Fruit fly (Drosophila melanogaster) whole organism, embryonic: ENCODE data around the gene Dscam2.

Source experiments
- Blimp-1 ChIP-seq: fragments of 200-800 bp; sonication (Bioruptor generic); optimal IDR thresholded peaks from 3 replicates; lab custom pipeline; 2018; ENCODE audit warnings: missing biosample characterization, missing genetic modification characterization, mild to moderate bottlenecking, moderate library complexity, missing genetic modification reagents
- CG10209 ChIP-seq: fragments of 200-800 bp; sonication (Bioruptor generic); optimal IDR thresholded peaks from 3 replicates; lab custom pipeline; 2017; ENCODE audit warnings: missing biosample characterization, mild to moderate bottlenecking, missing genetic modification characterization, missing genetic modification reagents
- CG10321 ChIP-seq: fragments of 200-800 bp; sonication (Bioruptor generic); IDR thresholded peaks from 2 replicates; pipeline ENCODE4 v1.3.6; 2022; ENCODE audit warnings: missing biosample characterization, missing genetic modification characterization
- CG10431 ChIP-seq: fragments of 200-800 bp; sonication (Bioruptor generic); optimal IDR thresholded peaks from 3 replicates; lab custom pipeline; 2018; ENCODE audit warnings: missing biosample characterization, mild to moderate bottlenecking, missing genetic modification characterization
- CG11093 ChIP-seq: fragments of 200-800 bp; sonication (Bioruptor generic); IDR thresholded peaks from 3 replicates; pipeline ENCODE4 v1.3.6; 2022; ENCODE audit warnings: missing biosample characterization, missing genetic modification characterization
- CG11696 ChIP-seq: fragments of 200-800 bp; sonication (Bioruptor generic); IDR thresholded peaks from 2 replicates; pipeline ENCODE4 v1.3.6; 2022; ENCODE audit warnings: missing biosample characterization, missing genetic modification characterization
- CG11723 ChIP-seq: fragments of 200-800 bp; sonication (Bioruptor generic); optimal IDR thresholded peaks from 2 replicates; lab custom pipeline; 2017; ENCODE audit warnings: missing biosample characterization, mild to moderate bottlenecking, missing genetic modification characterization
- CG1233 ChIP-seq: fragments of 200-800 bp; sonication (Bioruptor generic); optimal IDR thresholded peaks from 4 replicates; lab custom pipeline; 2018; ENCODE audit warnings: missing biosample characterization, mild to moderate bottlenecking, missing genetic modification characterization
- CG15514 ChIP-seq: fragments of 200-800 bp; sonication (Bioruptor generic); optimal IDR thresholded peaks from 3 replicates; lab custom pipeline; 2017; ENCODE audit warnings: missing biosample characterization, missing genetic modification characterization, mild to moderate bottlenecking, moderate library complexity, missing genetic modification reagents
- CG1602 ChIP-seq: fragments of 200-800 bp; sonication (Bioruptor generic); optimal IDR thresholded peaks from 3 replicates; lab custom pipeline; 2016; ENCODE audit warnings: missing biosample characterization, missing genetic modification characterization
- CG17361 ChIP-seq: fragments of 200-800 bp; sonication (Bioruptor generic); IDR thresholded peaks from 3 replicates; pipeline ENCODE4 v1.3.6; 2022; ENCODE audit warnings: missing biosample characterization, missing genetic modification characterization
- CG30020 ChIP-seq: fragments of 200-800 bp; optimal IDR thresholded peaks from 2 replicates; lab custom pipeline; 2019; ENCODE audit warnings: missing biosample characterization, mild to moderate bottlenecking, missing genetic modification characterization, moderate library complexity
- CG31441 ChIP-seq: fragments of 200-800 bp; sonication (Bioruptor generic); IDR thresholded peaks from 2 replicates; pipeline ENCODE4 v1.3.6; 2022; ENCODE audit warnings: missing biosample characterization, missing genetic modification characterization
- CG33557 ChIP-seq: fragments of 200-800 bp; sonication (Bioruptor generic); optimal IDR thresholded peaks from 2 replicates; lab custom pipeline; 2019; ENCODE audit warnings: missing biosample characterization, mild to moderate bottlenecking, missing genetic modification characterization, moderate library complexity
- CG4424 ChIP-seq: fragments of 200-800 bp; sonication (Bioruptor generic); optimal IDR thresholded peaks from 3 replicates; lab custom pipeline; 2016; ENCODE audit warnings: missing biosample characterization, missing genetic modification characterization
- CG5953 ChIP-seq: fragments of 200-800 bp; sonication (Bioruptor generic); IDR thresholded peaks from 2 replicates; pipeline ENCODE4 v1.3.6; 2022; ENCODE audit warnings: missing biosample characterization, missing genetic modification characterization
- CG7556 ChIP-seq: fragments of 200-800 bp; sonication (Bioruptor generic); optimal IDR thresholded peaks from 2 replicates; lab custom pipeline; 2017; ENCODE audit warnings: missing biosample characterization, mild to moderate bottlenecking, missing genetic modification characterization
- CG8388 ChIP-seq: fragments of 200-800 bp; sonication (Bioruptor generic); optimal IDR thresholded peaks from 2 replicates; lab custom pipeline; 2019; ENCODE audit warnings: missing biosample characterization, mild to moderate bottlenecking, missing genetic modification characterization, moderate library complexity
- Chrac-16 ChIP-seq: fragments of 200-800 bp; sonication (Bioruptor generic); optimal IDR thresholded peaks from 3 replicates; lab custom pipeline; 2016; ENCODE audit warnings: missing biosample characterization, missing genetic modification characterization
- D19A ChIP-seq: fragments of 200-800 bp; optimal IDR thresholded peaks from 3 replicates; lab custom pipeline; 2019; ENCODE audit warnings: missing biosample characterization, mild to moderate bottlenecking, missing genetic modification characterization, moderate library complexity
- Dll ChIP-seq: fragments of 200-800 bp; sonication (Bioruptor generic); IDR thresholded peaks from 4 replicates; pipeline ENCODE4 v1.3.6; 2022; ENCODE audit warnings: missing biosample characterization, missing genetic modification characterization; ENCODE audit not compliant: partially characterized antibody
- E2f1 ChIP-seq: fragments of 200-800 bp; sonication (Bioruptor generic); IDR thresholded peaks from 2 replicates; pipeline ENCODE4 v1.3.6; 2022; ENCODE audit warnings: missing biosample characterization, missing genetic modification characterization
- HLH54F ChIP-seq: fragments of 200-800 bp; sonication (Bioruptor generic); optimal IDR thresholded peaks from 3 replicates; lab custom pipeline; 2016; ENCODE audit warnings: missing biosample characterization, missing genetic modification characterization
- Hr78 ChIP-seq, 2 experiments: fragments of 200-800 bp in 1 of 2; fragments of >200 bp in 1 of 2; sonication (Bioruptor generic) in 1 of 2; optimal IDR thresholded peaks; 2 replicates each; lab custom pipeline; 2017 to 2019; ENCODE audit warnings: missing biosample characterization in 2 of 2, missing genetic modification characterization in 2 of 2, mild to moderate bottlenecking in 1 of 2, moderate library complexity in 1 of 2
- Med ChIP-seq: fragments of 200-800 bp; sonication (Bioruptor generic); peaks from one replicate; lab custom pipeline; 2016; ENCODE audit warnings: missing biosample characterization, missing genetic modification characterization, mild to moderate bottlenecking, inconsistent platforms, moderate library complexity
- Meics ChIP-seq: fragments of 200-800 bp; sonication (Bioruptor generic); optimal IDR thresholded peaks from 2 replicates; lab custom pipeline; 2017; ENCODE audit warnings: missing biosample characterization, mild to moderate bottlenecking, missing genetic modification characterization
- Nf-YB ChIP-seq: fragments of 200-800 bp; sonication (Bioruptor generic); optimal IDR thresholded peaks from 3 replicates; lab custom pipeline; 2019; ENCODE audit warnings: missing biosample characterization, mild to moderate bottlenecking, missing genetic modification characterization, moderate library complexity
- Sox100B ChIP-seq: fragments of 200-800 bp; sonication (Bioruptor generic); optimal IDR thresholded peaks from 3 replicates; lab custom pipeline; 2018; ENCODE audit warnings: missing biosample characterization, mild to moderate bottlenecking, missing genetic modification characterization
- Ssrp ChIP-seq: fragments of 200-800 bp; sonication (Bioruptor generic); optimal IDR thresholded peaks from 2 replicates; lab custom pipeline; 2018; ENCODE audit warnings: missing biosample characterization, mild to moderate bottlenecking, missing genetic modification characterization, moderate library complexity
- YL-1 ChIP-seq: fragments of 200-800 bp; sonication (Bioruptor generic); optimal IDR thresholded peaks from 3 replicates; lab custom pipeline; 2017; ENCODE audit warnings: missing biosample characterization, mild to moderate bottlenecking, missing genetic modification characterization
- ab ChIP-seq: fragments of 200-800 bp; sonication (Bioruptor generic); optimal IDR thresholded peaks from 2 replicates; lab custom pipeline; 2016; ENCODE audit warnings: missing biosample characterization, missing genetic modification characterization
- ato ChIP-seq: fragments of 200-800 bp; sonication (Bioruptor generic); IDR thresholded peaks from 2 replicates; pipeline ENCODE4 v1.3.6; 2022; ENCODE audit warnings: missing biosample characterization, missing genetic modification characterization; ENCODE audit not compliant: partially characterized antibody
- az2 ChIP-seq: fragments of 200-800 bp; sonication (Bioruptor generic); optimal IDR thresholded peaks from 3 replicates; lab custom pipeline; 2016; ENCODE audit warnings: missing biosample characterization, missing genetic modification characterization
- chif ChIP-seq, 2 experiments: fragments of 200-800 bp; sonication (Bioruptor generic); optimal IDR thresholded peaks; 3 replicates each; lab custom pipeline; 2016; ENCODE audit warnings: missing biosample characterization in 2 of 2, missing genetic modification characterization in 2 of 2
- dmrt11E ChIP-seq: fragments of 200-800 bp; sonication (Bioruptor generic); optimal IDR thresholded peaks from 3 replicates; lab custom pipeline; 2018; ENCODE audit warnings: missing biosample characterization, mild to moderate bottlenecking, missing genetic modification characterization, moderate library complexity
- ftz-f1 ChIP-seq: fragments of 200-800 bp; sonication (Bioruptor generic); optimal IDR thresholded peaks from 2 replicates; lab custom pipeline; 2016; ENCODE audit warnings: missing biosample characterization, missing genetic modification characterization
- gem ChIP-seq: fragments of 200-800 bp; sonication (Bioruptor generic); optimal IDR thresholded peaks from 2 replicates; lab custom pipeline; 2019; ENCODE audit warnings: missing biosample characterization, mild to moderate bottlenecking, missing genetic modification characterization, moderate library complexity
- grau ChIP-seq: fragments of 200-800 bp; optimal IDR thresholded peaks from 3 replicates; lab custom pipeline; 2019; ENCODE audit warnings: missing biosample characterization, mild to moderate bottlenecking, missing genetic modification characterization, moderate library complexity
- ham ChIP-seq: fragments of 200-800 bp; sonication (Bioruptor generic); IDR thresholded peaks from 2 replicates; pipeline ENCODE4 v1.3.6; 2022; ENCODE audit warnings: missing biosample characterization, missing genetic modification characterization
- hb ChIP-seq: fragments of 200-800 bp; sonication (Bioruptor generic); IDR thresholded peaks from 3 replicates; pipeline ENCODE4 v1.3.6; 2022; ENCODE audit warnings: missing biosample characterization, missing genetic modification characterization; ENCODE audit not compliant: partially characterized antibody
- mam ChIP-seq: fragments of 200-800 bp; sonication (Bioruptor generic); optimal IDR thresholded peaks from 3 replicates; lab custom pipeline; 2016; ENCODE audit warnings: missing biosample characterization, missing genetic modification characterization
- mirr ChIP-seq: fragments of 200-800 bp; sonication (Bioruptor generic); optimal IDR thresholded peaks from 3 replicates; lab custom pipeline; 2018; ENCODE audit warnings: missing biosample characterization, mild to moderate bottlenecking, missing genetic modification characterization
- nmo ChIP-seq: fragments of 200-800 bp; sonication (Bioruptor generic); optimal IDR thresholded peaks from 2 replicates; lab custom pipeline; 2018; ENCODE audit warnings: missing biosample characterization, mild to moderate bottlenecking, missing genetic modification characterization, moderate library complexity
- pum ChIP-seq: fragments of 200-800 bp; sonication (Bioruptor generic); optimal IDR thresholded peaks from 2 replicates; lab custom pipeline; 2016; ENCODE audit warnings: missing biosample characterization, missing genetic modification characterization
- sens ChIP-seq: fragments of 200-800 bp; sonication (Bioruptor generic); peaks from one replicate; lab custom pipeline; 2016; ENCODE audit warnings: missing biosample characterization, missing genetic modification characterization
- shn ChIP-seq: fragments of 200-800 bp; sonication (Bioruptor generic); optimal IDR thresholded peaks from 3 replicates; lab custom pipeline; 2016; ENCODE audit warnings: missing biosample characterization, missing genetic modification characterization
- tio ChIP-seq: fragments of 200-800 bp; sonication (Bioruptor generic); optimal IDR thresholded peaks from 2 replicates; lab custom pipeline; 2017; ENCODE audit warnings: missing biosample characterization, missing genetic modification characterization, inconsistent platforms
- twi ChIP-seq: fragments of 200-800 bp; optimal IDR thresholded peaks from 2 replicates; lab custom pipeline; 2019; ENCODE audit warnings: missing biosample characterization, mild to moderate bottlenecking, missing genetic modification characterization, moderate library complexity
- unpg ChIP-seq: fragments of 200-800 bp; sonication (Bioruptor generic); optimal IDR thresholded peaks from 3 replicates; lab custom pipeline; 2018; ENCODE audit warnings: missing biosample characterization, mild to moderate bottlenecking, missing genetic modification characterization, moderate library complexity
- vvl ChIP-seq: fragments of 200-800 bp; sonication (Bioruptor generic); IDR thresholded peaks from 2 replicates; pipeline ENCODE4 v1.3.6; 2022; ENCODE audit warnings: missing biosample characterization, missing genetic modification characterization

The Dscam2 gene

DNA sequence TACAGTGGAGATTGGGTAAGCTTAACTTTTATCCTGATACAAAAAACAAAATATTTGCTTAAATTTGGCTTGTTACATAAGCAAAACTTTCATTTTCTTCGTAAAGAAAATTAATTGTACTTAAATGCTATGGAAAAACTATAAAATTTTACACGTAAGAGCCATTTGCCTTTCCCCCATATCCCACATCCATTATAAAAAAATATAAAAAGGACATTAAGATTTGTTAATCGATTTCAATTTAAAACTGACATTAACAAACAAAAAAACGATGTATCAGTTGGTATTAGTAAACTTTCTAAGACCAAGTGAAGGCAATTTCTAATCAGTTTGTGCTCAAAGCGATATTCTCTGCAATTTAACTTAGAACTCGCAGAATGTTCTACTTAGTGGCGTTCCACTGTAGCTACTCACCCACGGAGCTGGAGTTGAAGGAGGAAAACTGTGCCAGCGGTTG, 34.2 kb downstream of the Dscam2 start (continued):
- no peak for TF ChIP-seq CG11093 (GFP tag; lab: Robert Waterston, UW)
- peak; percentile 27 for TF ChIP-seq Meics (GFP tag; lab: Kevin White, UChicago)
- peak; percentile 14 for TF ChIP-seq CG1602
- TF ChIP-seq CG31441 (GFP tag; lab: Robert Waterston, UW) = peak; percentile 56; the same call in 1 of the 2 replicates
- peak; percentile 25 for TF ChIP-seq D19A (tag; lab: Kevin White, UChicago)
- peak; percentile 15 for TF ChIP-seq CG1233 (GFP tag; lab: Kevin White, UChicago)
- TF ChIP-seq ham = no peak
- peak; percentile 14 for TF ChIP-seq Nf-YB (GFP tag; lab: Kevin White, UChicago)
- peak; percentile 68 for TF ChIP-seq Med (GFP tag; lab: Kevin White, UChicago)
- peak; percentile 7 for TF ChIP-seq CG8388
- TF ChIP-seq CG4424 (GFP tag; lab: Kevin White, UChicago) = peak; percentile 9
- TF ChIP-seq YL-1 (GFP tag; lab: Kevin White, UChicago) = no peak
- TF ChIP-seq ftz-f1 (GFP tag; lab: Kevin White, UChicago) = no peak
- TF ChIP-seq mam (GFP tag; lab: Kevin White, UChicago) = peak; percentile 18
- no peak for TF ChIP-seq Dll (GFP tag; lab: Robert Waterston, UW)
- TF ChIP-seq CG10209 (GFP tag; lab: Kevin White, UChicago) = peak; percentile 11
- TF ChIP-seq shn = no peak
- TF ChIP-seq CG17361 (GFP tag; lab: Robert Waterston, UW) = peak; percentile 84
- no peak for TF ChIP-seq ab
- peak; percentile 22 for TF ChIP-seq CG11723 (GFP tag; lab: Kevin White, UChicago)
- peak; percentile 27 for TF ChIP-seq az2 (GFP tag; lab: Kevin White, UChicago)
- TF ChIP-seq Blimp-1 (GFP tag; lab: Kevin White, UChicago) = no peak
- peak; percentile 25 for TF ChIP-seq CG33557 (GFP tag; lab: Kevin White, UChicago)
- no peak for TF ChIP-seq CG30020 (tag; lab: Kevin White, UChicago)
- TF ChIP-seq dmrt11E = peak; percentile 24
- TF ChIP-seq twi (tag; lab: Kevin White, UChicago) = no peak
- TF ChIP-seq HLH54F (GFP tag; lab: Kevin White, UChicago) = no peak
- no peak for TF ChIP-seq hb (GFP tag; lab: Robert Waterston, UW)
- TF ChIP-seq CG11696 (GFP tag; lab: Robert Waterston, UW) = no peak
- peak; percentile 2 for TF ChIP-seq unpg
- TF ChIP-seq CG5953 (GFP tag; lab: Robert Waterston, UW) = no peak
- no peak for TF ChIP-seq CG15514 (GFP tag; lab: Kevin White, UChicago)
- TF ChIP-seq Ssrp (tag; lab: Kevin White, UChicago) = peak; percentile 33
- TF ChIP-seq Hr78 (GFP tag; optimal IDR thresholded peaks at IDR 0.05; lab: Kevin White, UChicago) = no peak
- no peak for TF ChIP-seq CG10431
- peak; percentile 32 for TF ChIP-seq Sox100B (GFP tag; lab: Kevin White, UChicago)
- peak; percentile 90 for TF ChIP-seq grau (tag; lab: Kevin White, UChicago)
- peak; percentile 72 for TF ChIP-seq CG7556 (GFP tag; lab: Kevin White, UChicago)
- TF ChIP-seq pum (GFP tag; lab: Kevin White, UChicago) = no peak
- TF ChIP-seq Chrac-16 = peak; percentile 37
- TF ChIP-seq nmo (GFP tag; lab: Kevin White, UChicago) = peak; percentile 41
- TF ChIP-seq vvl = no peak; the same call in 1 of the 2 replicates
- TF ChIP-seq mirr = no peak
- peak; percentile 57 for TF ChIP-seq gem (tag; lab: Kevin White, UChicago)
- peak; percentile 29 for TF ChIP-seq tio (GFP tag; lab: Kevin White, UChicago)
- TF ChIP-seq chif (GFP tag; optimal IDR thresholded peaks at IDR 0.05; lab: Kevin White, UChicago) = peak in 1 of 2 experiments; percentile 16
- no peak for TF ChIP-seq ato
- no peak for TF ChIP-seq E2f1
- TF ChIP-seq CG10321 (GFP tag; lab: Robert Waterston, UW) = no peak
- peak; percentile 67 for TF ChIP-seq sens
